Worm (Caenorhabditis elegans) whole organism, mixed stage, embryonic: ENCODE results near the gene rei-2.

Source experiments
- ces-1 ChIP-seq: fragments of 150-350 bp; optimal IDR thresholded peaks from 2 replicates; lab custom pipeline; 2014; ENCODE audit warnings: missing biosample characterization, missing genetic modification reagents, missing genetic modification characterization
- elt-1 ChIP-seq: sonication (generic microtip); optimal IDR thresholded peaks from 2 replicates; lab custom pipeline; 2017; ENCODE audit warnings: missing genetic modification characterization, mild to moderate bottlenecking, missing compliant biosample characterization, antibody characterized with exemption, moderate library complexity, borderline replicate concordance; ENCODE audit not compliant: insufficient read depth
- nhr-12 ChIP-seq: fragments of 150-350 bp; optimal IDR thresholded peaks from 2 replicates; lab custom pipeline; 2014; ENCODE audit warnings: missing biosample characterization, missing genetic modification characterization
- nhr-28 ChIP-seq: fragments of 150-350 bp; optimal IDR thresholded peaks from 2 replicates; lab custom pipeline; 2014; ENCODE audit warnings: missing biosample characterization, missing genetic modification characterization

DNA sequence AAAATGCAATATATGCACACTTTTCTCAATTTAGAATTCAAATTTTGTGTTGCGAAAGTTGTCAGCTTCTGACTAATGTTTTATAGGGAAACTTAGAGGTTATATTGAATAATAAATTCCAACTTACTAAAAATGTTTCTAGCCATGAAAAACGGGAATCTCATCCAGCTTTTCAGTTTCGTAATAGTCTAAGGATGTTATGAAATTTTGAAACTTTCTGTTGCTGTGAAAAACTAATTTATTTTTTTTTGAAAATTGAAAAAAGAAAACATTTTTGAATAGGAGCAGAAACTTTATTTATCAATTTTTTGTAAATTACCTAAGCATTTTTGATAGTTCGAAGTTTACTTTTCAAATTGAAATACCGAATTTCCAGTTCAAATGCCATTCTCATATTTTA, 33.6 kb upstream of the rei-2 start:
- no peak for TF ChIP-seq elt-1 (tag; lab: Kevin White, UChicago)
- no peak for TF ChIP-seq nhr-28 (tag; lab: Kevin White, UChicago)
- TF ChIP-seq nhr-12 = no peak
- no peak for TF ChIP-seq ces-1
